Worm (Caenorhabditis elegans) whole organism, young adult: ENCODE data around the gene K08D12.3.

ENCODE experiments used
- B0019.2 ChIP-seq: fragments of 200-800 bp; sonication (Bioruptor generic); conservative IDR thresholded peaks from 2 replicates; pipeline ENCODE4 v1.3.6; 2022; ENCODE audit warnings: missing genetic modification reagents, missing genetic modification characterization, missing compliant biosample characterization
- C06A6.2 ChIP-seq: fragments of 200-800 bp; sonication (Bioruptor generic); conservative IDR thresholded peaks from 2 replicates; pipeline ENCODE4 v1.3.6; 2022; ENCODE audit warnings: missing genetic modification characterization, missing compliant biosample characterization
- F52B5.7 ChIP-seq: sonication (generic microtip); optimal IDR thresholded peaks from 2 replicates; lab custom pipeline; 2016; ENCODE audit warnings: mild to moderate bottlenecking, missing genetic modification characterization, missing compliant biosample characterization
- ama-1 ChIP-seq, 3 experiments: fragments of 150-350 bp in 1 of 3; sonication (generic microtip) in 2 of 3; optimal IDR thresholded peaks; 2 replicates each; lab custom pipeline; 2014 to 2018; ENCODE audit warnings: missing biosample characterization in 2 of 3, missing genetic modification characterization in 2 of 3, missing genetic modification reagents in 2 of 3
- ceh-40 ChIP-seq: fragments of 200-800 bp; sonication (Bioruptor generic); IDR thresholded peaks from 2 replicates; pipeline ENCODE4 v1.3.6; 2022; ENCODE audit warnings: missing genetic modification characterization, missing compliant biosample characterization
- chd-7 ChIP-seq: sonication (generic microtip); optimal IDR thresholded peaks from 2 replicates; lab custom pipeline; 2016; ENCODE audit warnings: mild to moderate bottlenecking, missing genetic modification characterization, moderate library complexity, missing compliant biosample characterization
- dox-1 ChIP-seq: fragments of 200-800 bp; sonication (Bioruptor generic); IDR thresholded peaks from 2 replicates; pipeline ENCODE4 v1.3.6; 2022; ENCODE audit warnings: missing genetic modification reagents, missing genetic modification characterization, missing compliant biosample characterization
- lin-35 ChIP-seq, 3 experiments: fragments of 150-350 bp in 2 of 3; sonication (generic microtip) in 1 of 3; optimal IDR thresholded peaks; 2 replicates each; lab custom pipeline; 2014 to 2018; ENCODE audit warnings: missing biosample characterization in 3 of 3, missing genetic modification characterization in 3 of 3, missing genetic modification reagents in 3 of 3
- nfya-1 ChIP-seq: sonication (generic microtip); optimal IDR thresholded peaks from 2 replicates; lab custom pipeline; 2017; ENCODE audit warnings: antibody characterized with exemption, missing compliant biosample characterization, missing genetic modification characterization, borderline replicate concordance; ENCODE audit not compliant: insufficient read depth
- nhr-90 ChIP-seq: sonication (generic microtip); optimal IDR thresholded peaks from 2 replicates; lab custom pipeline; 2016; ENCODE audit warnings: missing genotype, mild to moderate bottlenecking, missing genetic modification characterization, missing compliant biosample characterization
- rpc-1 ChIP-seq, 2 experiments: fragments of 150-350 bp in 1 of 2; sonication (generic microtip) in 1 of 2; optimal IDR thresholded peaks; 2 replicates each; lab custom pipeline; 2014 to 2018; ENCODE audit warnings: missing biosample characterization in 1 of 2, missing genetic modification characterization in 1 of 2, missing genetic modification reagents in 1 of 2, missing genotype in 1 of 2
- sea-2 ChIP-seq: fragments of 200-800 bp; sonication (Bioruptor generic); IDR thresholded peaks from 2 replicates; pipeline ENCODE4 v1.3.6; 2022; ENCODE audit warnings: missing genetic modification characterization, missing compliant biosample characterization
- somi-1 ChIP-seq: fragments of 200-800 bp; sonication (Bioruptor generic); optimal IDR thresholded peaks from 2 replicates; lab custom pipeline; 2018; ENCODE audit warnings: mild to moderate bottlenecking, missing genetic modification characterization, missing compliant biosample characterization
- tbp1 ChIP-seq: fragments of 200-800 bp; sonication (Bioruptor generic); optimal IDR thresholded peaks from 2 replicates; lab custom pipeline; 2018; ENCODE audit warnings: mild to moderate bottlenecking, missing genetic modification characterization, missing compliant biosample characterization

- TF ChIP-seq lin-35 (GFP tag; optimal IDR thresholded peaks at IDR 0.05; lab: Kevin White, UChicago) = no peak
- TF ChIP-seq dox-1 (GFP tag; lab: Robert Waterston, UW) = no peak
- no peak for TF ChIP-seq ceh-40 (GFP tag; lab: Robert Waterston, UW)
- peak; percentile 9 for TF ChIP-seq F52B5.7 (tag; lab: Kevin White, UChicago)
- TF ChIP-seq B0019.2 = no peak
- TF ChIP-seq chd-7 (tag; lab: Kevin White, UChicago) = no peak
- no peak for TF ChIP-seq sea-2 (GFP tag; lab: Robert Waterston, UW)
- no peak for TF ChIP-seq somi-1 (GFP tag; lab: Kevin White, UChicago)
- TF ChIP-seq nfya-1 (tag; lab: Kevin White, UChicago) = no peak
- no peak for TF ChIP-seq rpc-1 (optimal IDR thresholded peaks at IDR 0.05; lab: Kevin White, UChicago)
- TF ChIP-seq rpc-1 (tag; optimal IDR thresholded peaks at IDR 0.05; lab: Kevin White, UChicago) = no peak
- no peak for TF ChIP-seq tbp1 (GFP tag; lab: Kevin White, UChicago)
- no peak for TF ChIP-seq C06A6.2 (GFP tag; lab: Robert Waterston, UW)
- TF ChIP-seq nhr-90 = no peak
- no peak for TF ChIP-seq ama-1 (optimal IDR thresholded peaks at IDR 0.05; lab: Kevin White, UChicago)
- TF ChIP-seq ama-1 (GFP tag; optimal IDR thresholded peaks at IDR 0.05; lab: Kevin White, UChicago) = no peak
Measured at ce11 chrIV:1727538-1728072, 17.5 kb downstream of the K08D12.3 start.
